Worm (Caenorhabditis elegans): ENCODE data around the gene F18F11.4.

ce11 chrIV:377791-378190 lies 47.2 kb downstream of the F18F11.4 start:
- TF ChIP-seq lsy-2 (tag; optimal IDR thresholded peaks at IDR 0.05) (no peak), lin-11 (tag; optimal IDR thresholded peaks at IDR 0.05) (no peak), R02D3.7 (tag; optimal IDR thresholded peaks at IDR 0.05) (no peak), lin-39 (tag; optimal IDR thresholded peaks at IDR 0.05) (no peak)
